Worm (Caenorhabditis elegans): ENCODE results near the gene apc-10.

ce11 chrV:10423511-10423910 lies 2.6 kb downstream of the apc-10 start:
- TF ChIP-seq elt-3 (tag; optimal IDR thresholded peaks at IDR 0.05) (no peak), snpc-4 (tag; optimal IDR thresholded peaks at IDR 0.05) (no peak), M03D4.4 (tag; optimal IDR thresholded peaks at IDR 0.05) (no peak), blmp-1 (tag; optimal IDR thresholded peaks at IDR 0.05) (no peak), lsy-2 (tag; optimal IDR thresholded peaks at IDR 0.05) (no peak), flh-1 (GFP tag; optimal IDR thresholded peaks at IDR 0.05) (no peak), mls-2 (tag; optimal IDR thresholded peaks at IDR 0.05) (no peak), mep-1 (tag; optimal IDR thresholded peaks at IDR 0.05) (no peak), nhr-12 (tag; optimal IDR thresholded peaks at IDR 0.05) (no peak), unc-39 (tag; optimal IDR thresholded peaks at IDR 0.05) (no peak), nhr-28 (tag; optimal IDR thresholded peaks at IDR 0.05) (no peak)

Data from whole organism, mixed stage, embryonic.